Fruit fly (Drosophila melanogaster): Measurements from ENCODE around the gene CG42869.

dm6 chr3R:21745887-21746286, 9.2 kb upstream of the CG42869 start:
- TF ChIP-seq Dll (optimal IDR thresholded peaks at IDR 0.05) (no peak), CG8478 (optimal IDR thresholded peaks at IDR 0.05) (no peak), pan (optimal IDR thresholded peaks at IDR 0.05) (no peak)

Measured in whole organism.